Worm (Caenorhabditis elegans) whole organism, L3 larva: Measurements from ENCODE around the gene che-6.

Source experiments
- aly-2 ChIP-seq: fragments of 150-350 bp; optimal IDR thresholded peaks from 2 replicates; lab custom pipeline; 2014; ENCODE audit warnings: missing biosample characterization, missing genetic modification characterization
- ama-1 ChIP-seq: fragments of 150-350 bp; optimal IDR thresholded peaks from 2 replicates; lab custom pipeline; 2018
- ceh-16 ChIP-seq: sonication (generic microtip); optimal IDR thresholded peaks from 2 replicates; lab custom pipeline; 2017; ENCODE audit warnings: missing biosample characterization, missing genetic modification characterization
- ceh-9 ChIP-seq: sonication (generic microtip); optimal IDR thresholded peaks from 2 replicates; lab custom pipeline; 2018; ENCODE audit warnings: missing biosample characterization, missing genetic modification characterization
- mml-1 ChIP-seq: fragments of 150-350 bp; sonication (generic microtip); optimal IDR thresholded peaks from 3 replicates; lab custom pipeline; 2014; ENCODE audit warnings: missing biosample characterization, missing genetic modification characterization
- nhr-11 ChIP-seq: fragments of 150-350 bp; optimal IDR thresholded peaks from 2 replicates; lab custom pipeline; 2014; ENCODE audit warnings: missing biosample characterization, missing genetic modification characterization
- nhr-25 ChIP-seq: sonication (generic microtip); optimal IDR thresholded peaks from 2 replicates; lab custom pipeline; 2017; ENCODE audit warnings: missing biosample characterization, missing genetic modification characterization
- pqm-1 ChIP-seq: fragments of 150-350 bp; optimal IDR thresholded peaks from 2 replicates; lab custom pipeline; 2017; ENCODE audit warnings: missing biosample characterization, missing genetic modification characterization, inconsistent platforms
- sea-2 ChIP-seq: fragments of 150-350 bp; sonication (generic microtip); optimal IDR thresholded peaks from 4 replicates; lab custom pipeline; 2014; ENCODE audit warnings: missing biosample characterization, missing genetic modification reagents, missing genetic modification characterization
- unc-39 ChIP-seq: sonication (generic microtip); optimal IDR thresholded peaks from 4 replicates; lab custom pipeline; 2017; ENCODE audit warnings: missing biosample characterization, missing genetic modification characterization
- unc-62 ChIP-seq: fragments of 150-350 bp; sonication (generic microtip); optimal IDR thresholded peaks from 4 replicates; lab custom pipeline; 2014; ENCODE audit warnings: missing biosample characterization, missing genetic modification reagents, missing genetic modification characterization
- zag-1 ChIP-seq: fragments of 150-350 bp; optimal IDR thresholded peaks from 2 replicates; lab custom pipeline; 2014; ENCODE audit warnings: missing biosample characterization, missing genetic modification characterization

DNA sequence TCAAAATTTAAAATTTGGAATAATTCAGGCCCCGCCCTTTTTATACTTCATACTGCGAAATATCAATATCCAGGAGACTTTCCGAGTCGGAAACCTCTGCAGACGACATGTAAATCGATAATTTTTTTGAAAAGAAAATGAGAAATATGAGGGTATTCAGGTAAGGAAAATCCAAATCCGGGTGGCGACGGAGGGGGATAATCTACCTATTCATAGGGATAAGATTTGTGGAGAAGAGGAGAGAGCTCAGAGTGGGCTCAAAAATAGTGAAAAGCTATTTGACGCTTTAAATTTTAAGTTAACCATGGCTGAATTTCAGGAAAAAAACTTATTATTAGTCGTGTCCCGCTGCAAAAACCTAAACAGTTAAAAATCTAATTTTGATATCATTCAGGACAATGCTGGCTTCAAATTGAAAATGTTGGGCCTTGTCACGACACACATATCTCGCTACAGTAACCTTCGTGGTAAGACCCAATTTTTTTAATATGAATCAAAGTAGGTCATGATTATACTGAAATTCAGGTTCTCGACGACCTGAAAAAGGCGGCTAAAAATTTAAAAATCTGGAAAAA lies at the start of gene che-6:
- TF ChIP-seq sea-2 (GFP tag; lab: Kevin White, UChicago) (no peak), nhr-25 (tag; lab: Kevin White, UChicago) (no peak), mml-1 (tag; lab: Kevin White, UChicago) (no peak), pqm-1 (tag; lab: Kevin White, UChicago) (no peak), zag-1 (no peak), aly-2 (no peak), ama-1 (lab: Kevin White, UChicago) (no peak), nhr-11 (tag; lab: Kevin White, UChicago) (no peak), unc-62 (GFP tag; lab: Kevin White, UChicago) (no peak), ceh-16 (no peak), unc-39 (tag; lab: Kevin White, UChicago) (no peak), ceh-9 (tag; lab: Kevin White, UChicago) (no peak)
